Fruit fly (Drosophila melanogaster): Measurements from ENCODE around the gene Atg8a.
A peak's percentile ranks its signal among the peaks of the same experiment; 100 is the strongest.

The Atg8a gene

dm6 chrX:10735682-10736353, 32.3 kb downstream of the Atg8a start (continued):
- TF ChIP-seq fkh (GFP tag; optimal IDR thresholded peaks at IDR 0.05), result peak; percentile 21
- TF ChIP-seq CG6276 (GFP tag; optimal IDR thresholded peaks at IDR 0.05), result peak; percentile 24
- peak; percentile 31 to 69 for TF ChIP-seq ss (GFP tag; optimal IDR thresholded peaks at IDR 0.05)
- TF ChIP-seq svp (GFP tag), result peak; percentile 61
- TF ChIP-seq achi (GFP tag; optimal IDR thresholded peaks at IDR 0.05), result peak; percentile 21
- TF ChIP-seq CG16779 (tag; optimal IDR thresholded peaks at IDR 0.05), result peak; percentile 12
- no peak for TF ChIP-seq Blimp-1 (GFP tag; optimal IDR thresholded peaks at IDR 0.05)
- peak; percentile 5 for TF ChIP-seq CG3919 (GFP tag; optimal IDR thresholded peaks at IDR 0.05)
- peak; percentile 21 for TF ChIP-seq topi (GFP tag; optimal IDR thresholded peaks at IDR 0.05)
- TF ChIP-seq Sox15 (GFP tag; optimal IDR thresholded peaks at IDR 0.05), result no peak
- no peak for TF ChIP-seq cyc (GFP tag; optimal IDR thresholded peaks at IDR 0.05)
- TF ChIP-seq Met (GFP tag; optimal IDR thresholded peaks at IDR 0.05), result no peak
- no peak for TF ChIP-seq CG34406 (GFP tag; optimal IDR thresholded peaks at IDR 0.05)
- peak; percentile 65 for TF ChIP-seq Eip78C (GFP tag)
- TF ChIP-seq dsx (GFP tag; optimal IDR thresholded peaks at IDR 0.05; ENCODE audit: poor library complexity, severe bottlenecking), result peak; percentile 53

- TF ChIP-seq CG6854 (GFP tag; optimal IDR thresholded peaks at IDR 0.05) (no peak), topi (GFP tag; optimal IDR thresholded peaks at IDR 0.05) (no peak), Sox14 (GFP tag; optimal IDR thresholded peaks at IDR 0.05) (peak; percentile 85), Hr4 (GFP tag; optimal IDR thresholded peaks at IDR 0.05) (peak; percentile 18), Eip78C (GFP tag) (peak; percentile 17), salr (GFP tag; optimal IDR thresholded peaks at IDR 0.05) (peak in 1 of 2 experiments; percentile 12)
Measured at dm6 chrX:10734763-10735681, 33.1 kb downstream of the Atg8a start.

- TF ChIP-seq eg (GFP tag; IDR thresholded peaks at IDR 0.05) (no peak), fkh (GFP tag; optimal IDR thresholded peaks at IDR 0.05) (peak; percentile 80), CG4318 (GFP tag; optimal IDR thresholded peaks at IDR 0.05) (no peak), CG6808 (GFP tag; optimal IDR thresholded peaks at IDR 0.05) (no peak), Hr4 (GFP tag; optimal IDR thresholded peaks at IDR 0.05) (no peak)
Measured at dm6 chrX:10732733-10733455, 35.2 kb downstream of the Atg8a start.

- TF ChIP-seq Hr39 (GFP tag; optimal IDR thresholded peaks at IDR 0.05), result peak; percentile 16
- no peak for TF ChIP-seq Hr38 (GFP tag; optimal IDR thresholded peaks at IDR 0.05)
- no peak for TF ChIP-seq CG8319 (GFP tag; optimal IDR thresholded peaks at IDR 0.05)
- no peak for TF ChIP-seq Blimp-1 (GFP tag; optimal IDR thresholded peaks at IDR 0.05)
- peak; percentile 54 for TF ChIP-seq svp (GFP tag)
- TF ChIP-seq fd85E (GFP tag; optimal IDR thresholded peaks at IDR 0.05), result no peak
- peak; percentile 3 for TF ChIP-seq fd59A (GFP tag; optimal IDR thresholded peaks at IDR 0.05)
- peak; percentile 19 for TF ChIP-seq CG31627 (GFP tag; optimal IDR thresholded peaks at IDR 0.05)
- TF ChIP-seq Ets96B (tag; optimal IDR thresholded peaks at IDR 0.05), result peak; percentile 58
- peak; percentile 21 for TF ChIP-seq OdsH (GFP tag; optimal IDR thresholded peaks at IDR 0.05)
- TF ChIP-seq pdm3 (GFP tag; optimal IDR thresholded peaks at IDR 0.05), result peak; percentile 41
- TF ChIP-seq CG6792 (GFP tag; optimal IDR thresholded peaks at IDR 0.05), result peak; percentile 31
- TF ChIP-seq dac (GFP tag; optimal IDR thresholded peaks at IDR 0.05), result no peak
- peak; percentile 28 for TF ChIP-seq lz (GFP tag; optimal IDR thresholded peaks at IDR 0.05)
- no peak for TF ChIP-seq Eip93F (GFP tag; optimal IDR thresholded peaks at IDR 0.05)
- no peak for TF ChIP-seq CG16779 (tag; optimal IDR thresholded peaks at IDR 0.05)
- TF ChIP-seq ss (GFP tag; optimal IDR thresholded peaks at IDR 0.05), result peak in 1 of 2 experiments; percentile 18
- TF ChIP-seq topi (GFP tag; optimal IDR thresholded peaks at IDR 0.05), result peak; percentile 37
- peak in 1 of 2 experiments; percentile 36 for TF ChIP-seq salr (GFP tag; optimal IDR thresholded peaks at IDR 0.05)
- peak; percentile 30 for TF ChIP-seq Sox14 (GFP tag; optimal IDR thresholded peaks at IDR 0.05)
- TF ChIP-seq CG6808 (GFP tag; optimal IDR thresholded peaks at IDR 0.05), result no peak
- TF ChIP-seq CG3032 (tag; optimal IDR thresholded peaks at IDR 0.05), result peak; percentile 30
- no peak for TF ChIP-seq CG1621 (tag; optimal IDR thresholded peaks at IDR 0.05)
- no peak for TF ChIP-seq CG4318 (GFP tag; optimal IDR thresholded peaks at IDR 0.05)
- TF ChIP-seq Lpt (GFP tag; optimal IDR thresholded peaks at IDR 0.05), result no peak
- no peak for TF ChIP-seq CG6276 (GFP tag; optimal IDR thresholded peaks at IDR 0.05)
- TF ChIP-seq CG3919 (GFP tag; optimal IDR thresholded peaks at IDR 0.05), result peak; percentile 30
- TF ChIP-seq CG6854 (GFP tag; optimal IDR thresholded peaks at IDR 0.05), result no peak
- TF ChIP-seq Ets21C (GFP tag; optimal IDR thresholded peaks at IDR 0.05), result no peak
Measured at dm6 chrX:10731801-10732200, 36.3 kb downstream of the Atg8a start.
